Worm (Caenorhabditis elegans) whole organism, L1 larva: Measurements from ENCODE around the gene cpna-4.
A peak's percentile ranks its signal among the peaks of the same experiment; 100 is the strongest.
"Not testable (repeated sequence)": the region's sequence is repeated elsewhere in the genome, so short reads cannot be mapped to it uniquely, and the experiment has no call there.

Experiments used
- C04F5.9 ChIP-seq: sonication (generic microtip); optimal IDR thresholded peaks from 2 replicates; lab custom pipeline; 2016; ENCODE audit warnings: missing genetic modification characterization, missing compliant biosample characterization
- C34B4.2 ChIP-seq: sonication (generic microtip); optimal IDR thresholded peaks from 2 replicates; lab custom pipeline; 2017; ENCODE audit warnings: mild to moderate bottlenecking, missing genetic modification characterization, missing compliant biosample characterization
- F16B12.6 ChIP-seq: fragments of 150-350 bp; optimal IDR thresholded peaks from 2 replicates; lab custom pipeline; 2014; ENCODE audit warnings: missing biosample characterization, missing genetic modification characterization
- Y116A8C.19 ChIP-seq: sonication (generic microtip); optimal IDR thresholded peaks from 2 replicates; lab custom pipeline; 2016; ENCODE audit warnings: missing compliant biosample characterization, missing genetic modification characterization, borderline replicate concordance
- alr-1 ChIP-seq: fragments of 200-800 bp; sonication (Bioruptor generic); optimal IDR thresholded peaks from 2 replicates; lab custom pipeline; 2018; ENCODE audit warnings: borderline replicate concordance, mild to moderate bottlenecking, missing genetic modification characterization, missing compliant biosample characterization
- ama-1 ChIP-seq: fragments of 150-350 bp; optimal IDR thresholded peaks from 2 replicates; lab custom pipeline; 2014
- ceh-63 ChIP-seq: fragments of 200-800 bp; sonication (Bioruptor generic); optimal IDR thresholded peaks from 2 replicates; lab custom pipeline; 2018; ENCODE audit warnings: mild to moderate bottlenecking, missing genetic modification characterization, missing compliant biosample characterization
- ceh-8 ChIP-seq: fragments of 200-800 bp; sonication (Bioruptor generic); optimal IDR thresholded peaks from 2 replicates; lab custom pipeline; 2018; ENCODE audit warnings: mild to moderate bottlenecking, missing genetic modification characterization, moderate library complexity, missing compliant biosample characterization
- ceh-82 ChIP-seq, 3 experiments: fragments of 150-350 bp in 1 of 3; sonication (generic microtip) in 2 of 3; optimal IDR thresholded peaks; 2 replicates each; lab custom pipeline; 2014 to 2017; ENCODE audit warnings: missing biosample characterization in 3 of 3, missing genetic modification characterization in 3 of 3
- ces-1 ChIP-seq: fragments of 150-350 bp; optimal IDR thresholded peaks from 2 replicates; lab custom pipeline; 2014; ENCODE audit warnings: missing biosample characterization, missing genetic modification reagents, missing genetic modification characterization
- dpl-1 ChIP-seq, 3 experiments: fragments of 150-350 bp in 2 of 3; sonication (generic microtip) in 1 of 3; optimal IDR thresholded peaks; 2 replicates each; lab custom pipeline; 2014 to 2017; ENCODE audit warnings: missing biosample characterization in 3 of 3, missing genetic modification characterization in 3 of 3, missing genetic modification reagents in 3 of 3
- efl-1 ChIP-seq, 4 experiments: fragments of 150-350 bp; optimal IDR thresholded peaks in 3 of 4; peaks in 1 of 4; 1 replicate in 1 of 4; 2 replicates in 3 of 4; lab custom pipeline; 2014; ENCODE audit warnings: missing biosample characterization in 2 of 4, missing genetic modification characterization in 2 of 4, missing genetic modification reagents in 2 of 4
- egl-27 ChIP-seq, 2 experiments: fragments of 150-350 bp in 1 of 2; sonication (generic microtip); optimal IDR thresholded peaks; 3 replicates each; lab custom pipeline; 2017 to 2018; ENCODE audit warnings: missing biosample characterization in 2 of 2, missing genetic modification characterization in 2 of 2, missing genetic modification reagents in 2 of 2
- fkh-10 ChIP-seq: sonication (generic microtip); optimal IDR thresholded peaks from 2 replicates; lab custom pipeline; 2017; ENCODE audit warnings: missing biosample characterization, missing genetic modification reagents, missing genetic modification characterization
- hlh-17 ChIP-seq: fragments of 200-800 bp; sonication (Bioruptor generic); optimal IDR thresholded peaks from 2 replicates; lab custom pipeline; 2018; ENCODE audit warnings: missing genetic modification characterization, mild to moderate bottlenecking, missing compliant biosample characterization, moderate library complexity, borderline replicate concordance
- hpl-2 ChIP-seq: fragments of 150-350 bp; optimal IDR thresholded peaks from 2 replicates; lab custom pipeline; 2014; ENCODE audit warnings: missing biosample characterization, missing genetic modification reagents, missing genetic modification characterization
- lin-13 ChIP-seq: fragments of 150-350 bp; optimal IDR thresholded peaks from 2 replicates; lab custom pipeline; 2014; ENCODE audit warnings: missing biosample characterization, missing genetic modification reagents, missing genetic modification characterization
- lin-35 ChIP-seq, 2 experiments: fragments of 150-350 bp; optimal IDR thresholded peaks; 2 replicates each; lab custom pipeline; 2014; ENCODE audit warnings: missing biosample characterization in 2 of 2, missing genetic modification characterization in 2 of 2, missing genetic modification reagents in 2 of 2
- lir-3 ChIP-seq: sonication (generic microtip); optimal IDR thresholded peaks from 2 replicates; lab custom pipeline; 2016; ENCODE audit warnings: mild to moderate bottlenecking, missing genetic modification characterization, moderate library complexity, missing compliant biosample characterization; ENCODE audit not compliant: poor library complexity
- lsy-2 ChIP-seq, 2 experiments: fragments of 150-350 bp; optimal IDR thresholded peaks; 2 replicates each; lab custom pipeline; 2014; ENCODE audit warnings: missing biosample characterization in 2 of 2, missing genetic modification characterization in 2 of 2
- mab-9 ChIP-seq: fragments of 200-800 bp; sonication (Bioruptor generic); IDR thresholded peaks from 2 replicates; pipeline ENCODE4 v1.3.6; 2022; ENCODE audit warnings: missing genetic modification reagents, missing genetic modification characterization, missing compliant biosample characterization
- mdl-1 ChIP-seq, 2 experiments: fragments of 150-350 bp; optimal IDR thresholded peaks; 2 replicates each; lab custom pipeline; 2014 to 2017; ENCODE audit warnings: missing biosample characterization in 2 of 2, missing genetic modification characterization in 2 of 2, inconsistent platforms in 1 of 2
- mef-2 ChIP-seq: fragments of 150-350 bp; optimal IDR thresholded peaks from 2 replicates; lab custom pipeline; 2014; ENCODE audit warnings: missing biosample characterization, missing genetic modification characterization
- nhr-47 ChIP-seq: sonication (generic microtip); optimal IDR thresholded peaks from 2 replicates; lab custom pipeline; 2016; ENCODE audit warnings: mild to moderate bottlenecking, missing genetic modification characterization, moderate library complexity, missing compliant biosample characterization
- nhr-84 ChIP-seq: sonication (generic microtip); optimal IDR thresholded peaks from 2 replicates; lab custom pipeline; 2017; ENCODE audit warnings: missing biosample characterization, missing genetic modification characterization
- nhr-85 ChIP-seq: sonication (generic microtip); peaks from one replicate; lab custom pipeline; 2016; ENCODE audit warnings: missing genetic modification characterization, inconsistent platforms, missing compliant biosample characterization
- rnt-1 ChIP-seq: sonication (generic microtip); optimal IDR thresholded peaks from 2 replicates; lab custom pipeline; 2016; ENCODE audit warnings: mild to moderate bottlenecking, missing genetic modification characterization, moderate library complexity, missing compliant biosample characterization
- skn-1 ChIP-seq: fragments of 150-350 bp; optimal IDR thresholded peaks from 2 replicates; lab custom pipeline; 2014; ENCODE audit warnings: missing biosample characterization, missing genetic modification characterization
- snu-23 ChIP-seq: sonication (generic microtip); optimal IDR thresholded peaks from 2 replicates; lab custom pipeline; 2016; ENCODE audit warnings: missing genetic modification characterization, missing compliant biosample characterization
- swsn-7 ChIP-seq: sonication (generic microtip); optimal IDR thresholded peaks from 2 replicates; lab custom pipeline; 2016; ENCODE audit warnings: missing genetic modification characterization, missing compliant biosample characterization
- unc-86 ChIP-seq: sonication (generic microtip); optimal IDR thresholded peaks from 2 replicates; lab custom pipeline; 2016; ENCODE audit warnings: missing genetic modification characterization, missing compliant biosample characterization
- vab-15 ChIP-seq: sonication (generic microtip); optimal IDR thresholded peaks from 2 replicates; lab custom pipeline; 2017; ENCODE audit warnings: missing genotype, mild to moderate bottlenecking, missing genetic modification characterization, missing compliant biosample characterization
- zag-1 ChIP-seq: fragments of 150-350 bp; optimal IDR thresholded peaks from 2 replicates; lab custom pipeline; 2014; ENCODE audit warnings: missing biosample characterization, missing genetic modification characterization
- zip-4 ChIP-seq: fragments of 200-800 bp; sonication (Bioruptor generic); optimal IDR thresholded peaks from 2 replicates; lab custom pipeline; 2018; ENCODE audit warnings: mild to moderate bottlenecking, missing genetic modification characterization, moderate library complexity, missing compliant biosample characterization
- ztf-4 ChIP-seq: fragments of 150-350 bp; optimal IDR thresholded peaks from 2 replicates; lab custom pipeline; 2014; ENCODE audit warnings: missing biosample characterization, missing genetic modification characterization

Gene cpna-4

ce11 chrIV:15361244-15361643 is at the start of gene cpna-4:
TSS of gene cpna-4 (plus strand) at chrIV:15361544.
- TF ChIP-seq lin-13 (GFP tag; lab: Kevin White, UChicago) (no peak), efl-1 (optimal IDR thresholded peaks at IDR 0.05; lab: Kevin White, UChicago) (no peak), efl-1 (GFP tag; optimal IDR thresholded peaks at IDR 0.05 in 1 of 2; lab: Kevin White, UChicago) (peak in 1 of 2 experiments; percentile 24)

ce11 chrIV:15311590-15311989 is 49.8 kb upstream of the cpna-4 start, which contains the start of gene Y73F8A.12:
TSS of gene Y73F8A.12 (minus strand) at chrIV:15311690.
- not testable (repeated sequence) for TF ChIP-seq hlh-17 (GFP tag; lab: Kevin White, UChicago); fkh-10; Y116A8C.19 (tag; lab: Kevin White, UChicago)

ce11 chrIV:15312008-15312407 is 49.3 kb upstream of the cpna-4 start, which contains the start of gene Y73F8A.13:
TSS of gene Y73F8A.13 (plus strand) at chrIV:15312247.
- peak in 1 of 2 experiments; percentile 38 for TF ChIP-seq lin-35 (GFP tag; optimal IDR thresholded peaks at IDR 0.05; lab: Kevin White, UChicago)
- peak in 1 of 2 experiments; percentile 20 for TF ChIP-seq efl-1 (optimal IDR thresholded peaks at IDR 0.05; lab: Kevin White, UChicago)
- no peak for TF ChIP-seq efl-1 (GFP tag; optimal IDR thresholded peaks at IDR 0.05 in 1 of 2; lab: Kevin White, UChicago)
- TF ChIP-seq swsn-7 (tag; lab: Kevin White, UChicago), result no peak
- TF ChIP-seq zip-4 (GFP tag; lab: Kevin White, UChicago), result no peak
- peak in 1 of 3 experiments; percentile 9 for TF ChIP-seq dpl-1 (GFP tag; optimal IDR thresholded peaks at IDR 0.05; lab: Kevin White, UChicago)
- TF ChIP-seq snu-23, result peak; percentile 11

DNA sequence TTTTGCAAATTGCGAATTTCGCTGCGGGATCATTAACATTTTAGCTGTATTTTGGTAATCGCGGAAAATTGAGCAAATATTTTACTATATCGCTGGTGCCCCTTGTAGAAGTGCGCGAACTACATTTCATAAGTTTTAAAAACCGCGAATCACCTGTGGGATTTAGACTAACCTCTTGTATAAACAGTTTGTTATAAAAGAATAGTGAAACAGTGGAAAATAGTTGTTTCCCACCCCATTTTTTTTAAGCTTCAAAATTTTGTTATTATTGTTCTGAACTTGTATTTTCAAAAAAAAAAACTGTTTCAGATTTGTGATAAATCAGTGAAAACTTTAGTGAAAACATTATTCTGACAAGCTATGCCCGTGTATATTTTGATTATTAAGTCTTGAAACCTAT is 45.8 kb upstream of the cpna-4 start:
- TF ChIP-seq nhr-85 (tag; lab: Kevin White, UChicago), result peak; percentile 14
- no peak for TF ChIP-seq mef-2

DNA sequence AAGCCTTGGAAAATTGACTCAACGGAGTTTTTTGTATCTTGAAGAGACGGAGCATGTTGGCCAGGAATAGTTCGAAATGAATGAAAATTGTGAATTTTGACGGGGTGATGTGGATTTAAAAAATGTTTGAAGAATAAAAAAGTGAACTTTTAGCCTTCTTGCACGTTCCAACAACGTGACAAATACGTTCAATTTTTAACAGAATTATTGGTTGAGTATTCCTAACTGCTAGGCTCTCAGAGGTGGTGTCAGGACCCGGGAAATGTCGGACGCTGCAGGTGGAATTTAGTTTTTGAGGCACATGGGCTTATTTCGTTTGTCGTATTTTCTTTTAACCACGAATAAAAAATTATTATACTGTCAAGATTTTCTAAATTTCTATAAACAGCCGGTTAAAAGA is 42.4 kb upstream of the cpna-4 start, which contains the start of gene Y73F8A.14:
TSS of gene Y73F8A.14 (minus strand) at position 101 of the 400 bp plus-strand sequence.
- not testable (repeated sequence) for TF ChIP-seq hpl-2 (GFP tag; lab: Kevin White, UChicago); rnt-1; ceh-63 (GFP tag; lab: Kevin White, UChicago)

DNA sequence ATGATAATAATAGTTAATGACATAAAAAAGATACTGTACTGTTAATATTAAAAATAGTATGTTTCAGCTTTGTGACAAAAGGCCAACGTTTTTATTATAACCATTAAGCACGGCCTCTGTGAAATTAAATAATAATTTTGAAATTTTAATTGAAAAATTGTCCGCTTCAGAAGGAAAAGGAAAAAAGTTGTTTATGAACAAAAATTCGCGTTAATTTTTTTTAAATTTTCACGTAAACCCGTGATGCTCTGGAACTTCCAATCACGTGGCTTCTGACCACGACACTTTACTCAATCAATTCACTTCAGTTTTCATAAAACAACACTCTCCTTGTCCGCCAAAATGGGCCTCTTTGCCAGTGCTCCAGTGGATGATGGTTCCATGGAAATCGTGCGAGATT is 40.1 kb upstream of the cpna-4 start, which contains the start of gene Y73F8A.15:
TSS of gene Y73F8A.15 (plus strand) at position 301 of the 400 bp plus-strand sequence.
- TF ChIP-seq C04F5.9 (tag; lab: Kevin White, UChicago), result no peak
- no peak for TF ChIP-seq ceh-82 (tag; optimal IDR thresholded peaks at IDR 0.05; lab: Kevin White, UChicago)
- TF ChIP-seq mef-2, result no peak

ce11 chrIV:15323593-15323992 is 37.8 kb upstream of the cpna-4 start, which contains the start of gene tbx-39:
TSS of gene tbx-39 (plus strand) at chrIV:15323893.
- TF ChIP-seq ama-1 (lab: Kevin White, UChicago), result no peak
- TF ChIP-seq ces-1 (GFP tag; lab: Kevin White, UChicago), result no peak

ce11 chrIV:15328092-15328491 is 33.3 kb upstream of the cpna-4 start, which contains the start of gene tbx-40:
TSS of gene tbx-40 (minus strand) at chrIV:15328192.
- TF ChIP-seq skn-1 (tag; lab: Kevin White, UChicago), result no peak
- no peak for TF ChIP-seq snu-23
- no peak for TF ChIP-seq nhr-84
- no peak for TF ChIP-seq nhr-85 (tag; lab: Kevin White, UChicago)
- TF ChIP-seq, all 84 proteins: peak for 0

- no peak for TF ChIP-seq mab-9
- no peak for TF ChIP-seq vab-15
- no peak for TF ChIP-seq alr-1 (tag; lab: Kevin White, UChicago)
- no peak for TF ChIP-seq lsy-2 (tag; optimal IDR thresholded peaks at IDR 0.05; lab: Kevin White, UChicago)
- TF ChIP-seq fkh-10, result no peak
- no peak for TF ChIP-seq unc-86 (tag; lab: Kevin White, UChicago)
- TF ChIP-seq F16B12.6 (tag; lab: Kevin White, UChicago), result no peak
- TF ChIP-seq zag-1, result no peak
- no peak for TF ChIP-seq mdl-1 (tag; optimal IDR thresholded peaks at IDR 0.05; lab: Kevin White, UChicago)
- no peak for TF ChIP-seq lir-3 (tag; lab: Kevin White, UChicago)
- no peak for TF ChIP-seq egl-27 (tag; optimal IDR thresholded peaks at IDR 0.05; lab: Kevin White, UChicago)
- TF ChIP-seq nhr-47 (tag; lab: Kevin White, UChicago), result no peak
- no peak for TF ChIP-seq snu-23
- TF ChIP-seq ceh-8 (GFP tag; lab: Kevin White, UChicago), result no peak
- TF ChIP-seq ztf-4, result no peak
- no peak for TF ChIP-seq C34B4.2
Observed at ce11 chrIV:15336778-15337177, 24.6 kb upstream of the cpna-4 start, which contains the start of gene irld-59. TSS of gene irld-59 (plus strand) at chrIV:15337078.
